Worm (Caenorhabditis elegans) whole organism, L4/young adult: ENCODE data around the gene pgl-3.

Experiments
- dao-5 ChIP-seq: sonication (generic microtip); optimal IDR thresholded peaks from 2 replicates; lab custom pipeline; 2016; ENCODE audit warnings: missing genotype, missing genetic modification characterization, moderate library complexity, missing compliant biosample characterization
- him-1 ChIP-seq: sonication (generic microtip); optimal IDR thresholded peaks from 2 replicates; lab custom pipeline; 2016; ENCODE audit warnings: missing genotype, missing genetic modification reagents, missing genetic modification characterization, missing compliant biosample characterization

DNA sequence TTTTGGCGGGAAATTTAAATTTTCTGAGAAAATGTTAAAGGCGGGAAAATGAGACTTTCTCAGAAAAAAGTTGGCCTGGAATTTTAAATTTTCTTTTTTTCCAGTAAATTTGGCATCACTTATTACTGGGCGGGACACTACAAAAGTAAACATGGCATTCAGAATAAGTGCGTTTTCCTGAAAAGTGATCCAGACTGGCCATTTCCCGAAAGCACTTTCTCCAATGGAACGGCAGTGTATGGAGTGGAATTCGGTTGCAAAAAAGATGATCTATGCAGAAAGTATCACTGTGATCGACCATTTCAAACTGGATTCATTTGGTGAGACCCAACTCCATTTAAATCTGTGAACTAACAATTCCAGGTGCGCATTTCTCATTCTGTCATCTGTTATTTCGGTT lies 32.1 kb downstream of the pgl-3 start:
- TF ChIP-seq him-1 (tag; lab: Kevin White, UChicago) (no peak), dao-5 (tag; lab: Kevin White, UChicago) (no peak)
